Worm (Caenorhabditis elegans): ENCODE measurements around the gene ran-2.
A peak's percentile ranks its signal among the peaks of the same experiment; 100 is the strongest.

ran-2 gene

ce11 chrIII:7972687-7973086 lies 39.4 kb downstream of the ran-2 start:
- TF ChIP-seq sdc-2 (tag; optimal IDR thresholded peaks at IDR 0.05) (no peak), ttx-3 (tag; optimal IDR thresholded peaks at IDR 0.05) (no peak), ceh-6 (GFP tag; optimal IDR thresholded peaks at IDR 0.05) (no peak), madf-2 (tag; optimal IDR thresholded peaks at IDR 0.05) (no peak), ceh-45 (GFP tag; IDR thresholded peaks at IDR 0.05) (no peak), C08G9.2 (tag; optimal IDR thresholded peaks at IDR 0.05) (no peak), F13H6.1 (tag; optimal IDR thresholded peaks at IDR 0.05) (no peak), hlh-15 (tag; optimal IDR thresholded peaks at IDR 0.05) (no peak), ceh-9 (tag; optimal IDR thresholded peaks at IDR 0.05) (no peak)

- TF ChIP-seq fkh-10 (GFP tag; optimal IDR thresholded peaks at IDR 0.05) (no peak), unc-55 (GFP tag; optimal IDR thresholded peaks at IDR 0.05) (peak; percentile 3), hlh-30 (tag; optimal IDR thresholded peaks at IDR 0.05; ENCODE audit: insufficient read depth) (peak; percentile 37), fax-1 (tag; optimal IDR thresholded peaks at IDR 0.05) (no peak), unc-42 (tag; optimal IDR thresholded peaks at IDR 0.05) (peak; percentile 62), ceh-48 (tag; optimal IDR thresholded peaks at IDR 0.05) (no peak), pat-9 (tag; optimal IDR thresholded peaks at IDR 0.05) (peak; percentile 29), tbx-2 (tag; optimal IDR thresholded peaks at IDR 0.05) (peak; percentile 41), elt-4 (tag; optimal IDR thresholded peaks at IDR 0.05) (no peak), dve-1 (tag; optimal IDR thresholded peaks at IDR 0.05) (peak; percentile 11), unc-86 (tag; optimal IDR thresholded peaks at IDR 0.05) (peak; percentile 6), elt-2 (tag; optimal IDR thresholded peaks at IDR 0.05) (peak; percentile 25), nfya-1 (tag; optimal IDR thresholded peaks at IDR 0.05) (peak; percentile 61), mec-3 (tag; optimal IDR thresholded peaks at IDR 0.05; ENCODE audit: borderline replicate concordance) (no peak), ceh-18 (tag; optimal IDR thresholded peaks at IDR 0.05) (peak; percentile 25), ceh-31 (tag; optimal IDR thresholded peaks at IDR 0.05) (peak; percentile 55), pax-1 (tag; optimal IDR thresholded peaks at IDR 0.05) (no peak), pha-4 (tag; optimal IDR thresholded peaks at IDR 0.05) (no peak)
Observed at ce11 chrIII:7973201-7973767, 39.9 kb downstream of the ran-2 start, which contains the start of the genes eef-1B.1 and aco-2. Gene eef-1B.1 (minus strand): TSS chrIII:7973386. Gene aco-2 (plus strand): TSS chrIII:7973717.

ce11 chrIII:7973968-7974607 lies 40.8 kb downstream of the ran-2 start:
- TF ChIP-seq ets-4 (tag; optimal IDR thresholded peaks at IDR 0.05) (no peak), ahr-1 (tag; optimal IDR thresholded peaks at IDR 0.05) (no peak), dmd-4 (tag; optimal IDR thresholded peaks at IDR 0.05; ENCODE audit: borderline replicate concordance) (no peak), odd-2 (tag; optimal IDR thresholded peaks at IDR 0.05) (no peak), gmeb-2 (tag; optimal IDR thresholded peaks at IDR 0.05) (no peak), syd-9 (tag; optimal IDR thresholded peaks at IDR 0.05) (no peak), unc-42 (tag; optimal IDR thresholded peaks at IDR 0.05) (no peak), che-1 (tag; optimal IDR thresholded peaks at IDR 0.05) (no peak), fax-1 (tag; optimal IDR thresholded peaks at IDR 0.05) (no peak), lin-11 (tag; optimal IDR thresholded peaks at IDR 0.05) (no peak), nhr-232 (tag; optimal IDR thresholded peaks at IDR 0.05) (no peak), ceh-14 (tag; optimal IDR thresholded peaks at IDR 0.05) (no peak)

- no peak for TF ChIP-seq ceh-48 (tag; optimal IDR thresholded peaks at IDR 0.05)
- no peak for TF ChIP-seq syd-9 (tag; optimal IDR thresholded peaks at IDR 0.05)
- TF ChIP-seq madf-2 (tag; optimal IDR thresholded peaks at IDR 0.05): no peak
- no peak for TF ChIP-seq ref-2 (tag; optimal IDR thresholded peaks at IDR 0.05)
- TF ChIP-seq hlh-6 (tag; optimal IDR thresholded peaks at IDR 0.05): no peak
- TF ChIP-seq npax-4 (tag; optimal IDR thresholded peaks at IDR 0.05): no peak
- TF ChIP-seq tbx-2 (tag; optimal IDR thresholded peaks at IDR 0.05): no peak
- TF ChIP-seq sox-4 (tag; optimal IDR thresholded peaks at IDR 0.05): no peak
- TF ChIP-seq ceh-6 (GFP tag; optimal IDR thresholded peaks at IDR 0.05): no peak
- TF ChIP-seq elt-4 (tag; optimal IDR thresholded peaks at IDR 0.05): no peak
- no peak for TF ChIP-seq fax-1 (tag; optimal IDR thresholded peaks at IDR 0.05)
- TF ChIP-seq unc-55 (GFP tag; optimal IDR thresholded peaks at IDR 0.05): no peak
- TF ChIP-seq pha-4 (tag; optimal IDR thresholded peaks at IDR 0.05): no peak
- no peak for TF ChIP-seq ceh-18 (tag; optimal IDR thresholded peaks at IDR 0.05)
Observed at ce11 chrIII:7977224-7977623, 43.9 kb downstream of the ran-2 start.
